Worm (Caenorhabditis elegans): ENCODE data around the gene ZK177.2.
A peak's percentile ranks its signal among the peaks of the same experiment; 100 is the strongest.

Gene ZK177.2

ce11 chrII:5511417-5512353 lies 7.3 kb upstream of the ZK177.2 start:
- TF ChIP-seq hlh-1 (tag; optimal IDR thresholded peaks at IDR 0.05) (peak; percentile 86), lin-13 (tag; optimal IDR thresholded peaks at IDR 0.05) (no peak), zip-8 (tag; optimal IDR thresholded peaks at IDR 0.05) (no peak), snpc-4 (tag; optimal IDR thresholded peaks at IDR 0.05) (no peak), mab-5 (tag; optimal IDR thresholded peaks at IDR 0.05) (no peak), nhr-237 (tag; optimal IDR thresholded peaks at IDR 0.05) (no peak), M03D4.4 (tag; optimal IDR thresholded peaks at IDR 0.05) (no peak), mls-2 (tag; optimal IDR thresholded peaks at IDR 0.05) (no peak), blmp-1 (tag; optimal IDR thresholded peaks at IDR 0.05) (no peak), ztf-11 (tag; optimal IDR thresholded peaks at IDR 0.05) (no peak), bed-3 (GFP tag; optimal IDR thresholded peaks at IDR 0.05) (no peak), unc-39 (tag; optimal IDR thresholded peaks at IDR 0.05) (no peak), pha-4 (tag; optimal IDR thresholded peaks at IDR 0.05) (no peak), lin-32 (GFP tag; optimal IDR thresholded peaks at IDR 0.05) (no peak), ces-1 (GFP tag; optimal IDR thresholded peaks at IDR 0.05) (peak; percentile 67), elt-1 (tag; optimal IDR thresholded peaks at IDR 0.05; ENCODE audit: borderline replicate concordance, insufficient read depth) (no peak), unc-120 (tag; optimal IDR thresholded peaks at IDR 0.05; ENCODE audit: poor library complexity, severe bottlenecking) (peak; percentile 2), tbx-8 (GFP tag; optimal IDR thresholded peaks at IDR 0.05) (no peak)

ce11 chrII:5512473-5513097 lies 6.4 kb upstream of the ZK177.2 start:
- TF ChIP-seq lin-32 (GFP tag; optimal IDR thresholded peaks at IDR 0.05): no peak
- no peak for TF ChIP-seq hlh-1 (tag; optimal IDR thresholded peaks at IDR 0.05)
- TF ChIP-seq ceh-43 (GFP tag; optimal IDR thresholded peaks at IDR 0.05): no peak
- no peak for TF ChIP-seq ham-2 (GFP tag; optimal IDR thresholded peaks at IDR 0.05)
- TF ChIP-seq elt-1 (tag; optimal IDR thresholded peaks at IDR 0.05; ENCODE audit: borderline replicate concordance, insufficient read depth): no peak
- TF ChIP-seq nhr-237 (tag; optimal IDR thresholded peaks at IDR 0.05): no peak
- TF ChIP-seq flh-1 (GFP tag; optimal IDR thresholded peaks at IDR 0.05): no peak
- no peak for TF ChIP-seq sem-2 (GFP tag; optimal IDR thresholded peaks at IDR 0.05)
- no peak for TF ChIP-seq ces-1 (GFP tag; optimal IDR thresholded peaks at IDR 0.05)
- no peak for TF ChIP-seq mep-1 (tag; optimal IDR thresholded peaks at IDR 0.05)
- no peak for TF ChIP-seq unc-62 (GFP tag; optimal IDR thresholded peaks at IDR 0.05)
- no peak for TF ChIP-seq mls-2 (tag; optimal IDR thresholded peaks at IDR 0.05)
- no peak for TF ChIP-seq lsy-2 (tag; optimal IDR thresholded peaks at IDR 0.05)
- no peak for TF ChIP-seq drap-1 (GFP tag; optimal IDR thresholded peaks at IDR 0.05)
- no peak for TF ChIP-seq sptf-1 (tag; optimal IDR thresholded peaks at IDR 0.05)

- TF ChIP-seq mab-5 (tag; optimal IDR thresholded peaks at IDR 0.05) (no peak), lin-13 (tag; optimal IDR thresholded peaks at IDR 0.05) (no peak), ztf-11 (tag; optimal IDR thresholded peaks at IDR 0.05) (no peak), unc-39 (tag; optimal IDR thresholded peaks at IDR 0.05) (no peak), nhr-12 (tag; optimal IDR thresholded peaks at IDR 0.05) (no peak), flh-1 (GFP tag; optimal IDR thresholded peaks at IDR 0.05) (no peak), drap-1 (GFP tag; optimal IDR thresholded peaks at IDR 0.05) (no peak), ceh-39 (tag; optimal IDR thresholded peaks at IDR 0.05) (no peak), mep-1 (tag; optimal IDR thresholded peaks at IDR 0.05) (no peak), ham-2 (GFP tag; optimal IDR thresholded peaks at IDR 0.05) (no peak), pha-4 (tag; optimal IDR thresholded peaks at IDR 0.05) (no peak), hlh-1 (tag; optimal IDR thresholded peaks at IDR 0.05) (no peak), ceh-43 (GFP tag; optimal IDR thresholded peaks at IDR 0.05) (no peak), cnd-1 (tag; optimal IDR thresholded peaks at IDR 0.05) (no peak), unc-62 (GFP tag; optimal IDR thresholded peaks at IDR 0.05) (no peak), M03D4.4 (tag; optimal IDR thresholded peaks at IDR 0.05) (no peak), sem-2 (GFP tag; optimal IDR thresholded peaks at IDR 0.05) (no peak), elt-3 (tag; optimal IDR thresholded peaks at IDR 0.05) (no peak), sptf-1 (tag; optimal IDR thresholded peaks at IDR 0.05) (no peak), bed-3 (GFP tag; optimal IDR thresholded peaks at IDR 0.05) (no peak)
Observed at ce11 chrII:5514846-5515245, 4.2 kb upstream of the ZK177.2 start, which contains the start of gene sahd-1. TSS of gene sahd-1 (minus strand) at chrII:5514945.
